Worm (Caenorhabditis elegans) whole organism, L1 larva: Measurements from ENCODE around the gene C01C4.2.

Source experiments
- Y116A8C.19 ChIP-seq: sonication (generic microtip); optimal IDR thresholded peaks from 2 replicates; lab custom pipeline; 2016; ENCODE audit warnings: missing compliant biosample characterization, missing genetic modification characterization, borderline replicate concordance
- ama-1 ChIP-seq: fragments of 150-350 bp; optimal IDR thresholded peaks from 2 replicates; lab custom pipeline; 2014
- blmp-1 ChIP-seq: fragments of 150-350 bp; optimal IDR thresholded peaks from 2 replicates; lab custom pipeline; 2014; ENCODE audit warnings: missing biosample characterization, missing genetic modification characterization
- ceh-88 ChIP-seq: fragments of 200-800 bp; sonication (Bioruptor generic); IDR thresholded peaks from 2 replicates; pipeline ENCODE4 v1.3.6; 2022; ENCODE audit warnings: missing genetic modification characterization, missing compliant biosample characterization
- dsc-1 ChIP-seq: sonication (generic microtip); optimal IDR thresholded peaks from 2 replicates; lab custom pipeline; 2016; ENCODE audit warnings: mild to moderate bottlenecking, missing genetic modification characterization, missing compliant biosample characterization
- efl-1 ChIP-seq, 4 experiments: fragments of 150-350 bp; optimal IDR thresholded peaks in 3 of 4; peaks in 1 of 4; 1 replicate in 1 of 4; 2 replicates in 3 of 4; lab custom pipeline; 2014; ENCODE audit warnings: missing biosample characterization in 2 of 4, missing genetic modification characterization in 2 of 4, missing genetic modification reagents in 2 of 4
- egl-13 ChIP-seq: sonication (generic microtip); optimal IDR thresholded peaks from 2 replicates; lab custom pipeline; 2016; ENCODE audit warnings: missing genotype, missing genetic modification reagents, missing genetic modification characterization, missing compliant biosample characterization
- elt-2 ChIP-seq: sonication (generic microtip); optimal IDR thresholded peaks from 2 replicates; lab custom pipeline; 2016; ENCODE audit warnings: missing genetic modification characterization, mild to moderate bottlenecking, inconsistent platforms, missing compliant biosample characterization, missing genetic modification reagents
- ets-5 ChIP-seq: fragments of 200-800 bp; sonication (Bioruptor generic); IDR thresholded peaks from 2 replicates; pipeline ENCODE4 v1.3.6; 2022; ENCODE audit warnings: missing genetic modification characterization, missing compliant biosample characterization
- fos-1 ChIP-seq: fragments of 150-350 bp; optimal IDR thresholded peaks from 2 replicates; lab custom pipeline; 2014; ENCODE audit warnings: missing biosample characterization, missing genetic modification characterization
- irx-1 ChIP-seq: sonication (generic microtip); optimal IDR thresholded peaks from 2 replicates; lab custom pipeline; 2016; ENCODE audit warnings: missing genetic modification characterization, missing compliant biosample characterization
- isw-1 ChIP-seq: fragments of 200-800 bp; sonication (Bioruptor generic); IDR thresholded peaks from 2 replicates; pipeline ENCODE4 v1.3.6; 2022; ENCODE audit warnings: missing genetic modification characterization, missing compliant biosample characterization
- jun-1 ChIP-seq: fragments of 150-350 bp; optimal IDR thresholded peaks from 2 replicates; lab custom pipeline; 2014; ENCODE audit warnings: missing biosample characterization, missing genetic modification reagents, missing genetic modification characterization
- lin-13 ChIP-seq: fragments of 150-350 bp; optimal IDR thresholded peaks from 2 replicates; lab custom pipeline; 2014; ENCODE audit warnings: missing biosample characterization, missing genetic modification reagents, missing genetic modification characterization
- lin-14 ChIP-seq: fragments of 200-800 bp; sonication (Bioruptor generic); optimal IDR thresholded peaks from 2 replicates; lab custom pipeline; 2018; ENCODE audit warnings: mild to moderate bottlenecking, missing genetic modification characterization, moderate library complexity, missing compliant biosample characterization
- lin-15B ChIP-seq: fragments of 150-350 bp; sonication (generic microtip); optimal IDR thresholded peaks from 3 replicates; lab custom pipeline; 2014; ENCODE audit warnings: missing biosample characterization, missing genetic modification characterization
- lin-35 ChIP-seq, 2 experiments: fragments of 150-350 bp; optimal IDR thresholded peaks; 2 replicates each; lab custom pipeline; 2014; ENCODE audit warnings: missing biosample characterization in 2 of 2, missing genetic modification characterization in 2 of 2, missing genetic modification reagents in 2 of 2
- lin-39 ChIP-seq: fragments of 150-350 bp; optimal IDR thresholded peaks from 2 replicates; lab custom pipeline; 2014; ENCODE audit warnings: missing biosample characterization, missing genetic modification reagents, missing genetic modification characterization
- mab-9 ChIP-seq: fragments of 200-800 bp; sonication (Bioruptor generic); IDR thresholded peaks from 2 replicates; pipeline ENCODE4 v1.3.6; 2022; ENCODE audit warnings: missing genetic modification reagents, missing genetic modification characterization, missing compliant biosample characterization
- nhr-12 ChIP-seq: sonication (generic microtip); optimal IDR thresholded peaks from 2 replicates; lab custom pipeline; 2017; ENCODE audit warnings: missing biosample characterization, missing genetic modification characterization
- nhr-19 ChIP-seq: fragments of 200-800 bp; sonication (Bioruptor generic); conservative IDR thresholded peaks from 2 replicates; pipeline ENCODE4 v1.3.6; 2022; ENCODE audit warnings: missing genetic modification characterization, missing compliant biosample characterization
- nhr-28 ChIP-seq: fragments of 150-350 bp; optimal IDR thresholded peaks from 2 replicates; lab custom pipeline; 2014; ENCODE audit warnings: missing biosample characterization, missing genetic modification characterization
- nhr-71 ChIP-seq: sonication (generic microtip); optimal IDR thresholded peaks from 2 replicates; lab custom pipeline; 2016; ENCODE audit warnings: mild to moderate bottlenecking, missing genetic modification characterization, moderate library complexity, missing compliant biosample characterization
- nhr-77 ChIP-seq: fragments of 150-350 bp; optimal IDR thresholded peaks from 2 replicates; lab custom pipeline; 2014; ENCODE audit warnings: missing biosample characterization, missing genetic modification characterization
- nhr-90 ChIP-seq: sonication (generic microtip); optimal IDR thresholded peaks from 2 replicates; lab custom pipeline; 2016; ENCODE audit warnings: mild to moderate bottlenecking, missing genetic modification characterization, missing compliant biosample characterization; ENCODE audit not compliant: poor library complexity
- pag-3 ChIP-seq: sonication (generic microtip); optimal IDR thresholded peaks from 2 replicates; lab custom pipeline; 2017; ENCODE audit warnings: missing genetic modification characterization, mild to moderate bottlenecking, missing compliant biosample characterization, antibody characterized with exemption, borderline replicate concordance; ENCODE audit not compliant: insufficient read depth
- pax-3 ChIP-seq: fragments of 200-800 bp; sonication (Bioruptor generic); optimal IDR thresholded peaks from 2 replicates; lab custom pipeline; 2018; ENCODE audit warnings: mild to moderate bottlenecking, missing genetic modification characterization, moderate library complexity, missing compliant biosample characterization
- pqm-1 ChIP-seq: sonication (generic microtip); optimal IDR thresholded peaks from 3 replicates; lab custom pipeline; 2017; ENCODE audit warnings: missing biosample characterization, missing genetic modification characterization
- rnt-1 ChIP-seq: sonication (generic microtip); optimal IDR thresholded peaks from 2 replicates; lab custom pipeline; 2016; ENCODE audit warnings: mild to moderate bottlenecking, missing genetic modification characterization, moderate library complexity, missing compliant biosample characterization
- snpc-4 ChIP-seq: fragments of 150-350 bp; optimal IDR thresholded peaks from 2 replicates; lab custom pipeline; 2014; ENCODE audit warnings: missing biosample characterization, missing genetic modification characterization
- sptf-1 ChIP-seq: fragments of 150-350 bp; optimal IDR thresholded peaks from 2 replicates; lab custom pipeline; 2014; ENCODE audit warnings: missing biosample characterization, missing genetic modification characterization
- sup-37 ChIP-seq: fragments of 200-800 bp; sonication (Bioruptor generic); optimal IDR thresholded peaks from 2 replicates; lab custom pipeline; 2018; ENCODE audit warnings: mild to moderate bottlenecking, missing genetic modification characterization, missing compliant biosample characterization
- tlp-1 ChIP-seq: fragments of 150-350 bp; optimal IDR thresholded peaks from 2 replicates; lab custom pipeline; 2014; ENCODE audit warnings: missing biosample characterization, missing genetic modification characterization
- unc-130 ChIP-seq: fragments of 150-350 bp; optimal IDR thresholded peaks from 2 replicates; lab custom pipeline; 2017; ENCODE audit warnings: missing biosample characterization, missing genetic modification characterization, inconsistent platforms
- unc-30 ChIP-seq: sonication (generic microtip); optimal IDR thresholded peaks from 2 replicates; lab custom pipeline; 2017; ENCODE audit warnings: missing biosample characterization, missing genetic modification characterization
- unc-98 ChIP-seq: fragments of 200-800 bp; sonication (Bioruptor generic); IDR thresholded peaks from 2 replicates; pipeline ENCODE4 v1.3.6; 2022; ENCODE audit warnings: missing genetic modification characterization, missing compliant biosample characterization
- xbp-1 ChIP-seq: sonication (generic microtip); optimal IDR thresholded peaks from 2 replicates; lab custom pipeline; 2016; ENCODE audit warnings: missing genetic modification characterization, missing compliant biosample characterization
- zag-1 ChIP-seq: fragments of 150-350 bp; optimal IDR thresholded peaks from 2 replicates; lab custom pipeline; 2014; ENCODE audit warnings: missing biosample characterization, missing genetic modification characterization
- zip-4 ChIP-seq: fragments of 200-800 bp; sonication (Bioruptor generic); optimal IDR thresholded peaks from 2 replicates; lab custom pipeline; 2018; ENCODE audit warnings: mild to moderate bottlenecking, missing genetic modification characterization, moderate library complexity, missing compliant biosample characterization
- ztf-11 ChIP-seq, 2 experiments: sonication (generic microtip); optimal IDR thresholded peaks; 2 replicates each; lab custom pipeline; 2016 to 2017; ENCODE audit warnings: missing genetic modification characterization in 2 of 2, missing biosample characterization in 1 of 2, missing compliant biosample characterization in 1 of 2

Gene C01C4.2

DNA sequence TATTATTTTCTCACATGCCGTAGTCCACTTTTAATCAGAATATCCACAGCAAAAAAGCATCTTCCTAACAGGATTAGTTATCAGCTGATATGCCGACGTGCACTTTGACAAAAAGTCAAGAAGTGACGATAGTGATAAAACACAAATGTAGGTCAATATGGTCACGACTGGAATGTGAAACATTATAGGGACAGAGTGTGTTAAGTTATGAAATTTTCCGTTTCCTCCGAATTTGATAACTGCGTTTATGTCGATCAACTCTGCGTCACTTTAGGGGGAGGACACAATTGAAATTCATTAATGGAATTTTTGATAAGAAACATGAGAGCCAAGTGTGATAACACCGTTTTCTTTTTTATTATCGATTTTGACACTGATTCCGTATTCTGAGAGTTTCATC is 14.1 kb downstream of the C01C4.2 start, which contains the start of gene aex-4 (continued):
- TF ChIP-seq zip-4 (GFP tag; lab: Kevin White, UChicago): no peak
- TF ChIP-seq pqm-1 (tag; lab: Kevin White, UChicago): peak; percentile 69
- peak; percentile 51 for TF ChIP-seq pax-3
- TF ChIP-seq dsc-1: peak; percentile 54
- peak; percentile 94 for TF ChIP-seq elt-2
- TF ChIP-seq jun-1: no peak
- TF ChIP-seq tlp-1 (tag; lab: Kevin White, UChicago): no peak
- no peak for TF ChIP-seq unc-98 (GFP tag; lab: Robert Waterston, UW)

DNA sequence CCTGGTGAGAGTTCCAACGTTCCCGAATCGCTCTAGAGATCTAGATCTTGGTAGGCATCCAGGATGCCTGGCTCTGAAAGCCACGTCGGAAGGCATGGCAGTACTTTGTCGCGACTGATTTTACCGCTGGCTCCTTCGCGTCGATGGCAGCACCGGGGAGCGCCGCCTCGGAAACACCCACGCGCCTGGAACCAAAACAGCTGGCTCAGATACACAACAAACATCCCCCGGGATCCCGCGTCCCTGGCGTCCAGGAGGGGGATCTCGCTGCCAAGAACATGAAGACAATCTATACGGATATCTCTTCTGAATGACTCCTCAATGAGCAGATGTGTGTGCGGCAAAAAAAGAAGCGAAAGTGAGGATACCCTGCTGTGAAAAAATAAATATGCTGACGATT is 18.4 kb downstream of the C01C4.2 start:
- TF ChIP-seq dsc-1 (peak; percentile 16), lin-13 (GFP tag; lab: Kevin White, UChicago) (no peak), nhr-71 (peak; percentile 30), unc-130 (tag; lab: Kevin White, UChicago) (no peak), blmp-1 (tag; lab: Kevin White, UChicago) (no peak), ztf-11 (tag; optimal IDR thresholded peaks at IDR 0.05; lab: Kevin White, UChicago) (no peak), lin-14 (GFP tag; lab: Kevin White, UChicago) (peak; percentile 66), ets-5 (GFP tag; lab: Robert Waterston, UW) (no peak), pag-3 (tag; lab: Kevin White, UChicago) (peak; percentile 25), nhr-19 (GFP tag; lab: Robert Waterston, UW) (peak; percentile 7; the same call in 1 of the 2 replicates), ama-1 (lab: Kevin White, UChicago) (no peak), rnt-1 (tag; lab: Kevin White, UChicago) (peak; percentile 64), efl-1 (optimal IDR thresholded peaks at IDR 0.05; lab: Kevin White, UChicago) (no peak), efl-1 (GFP tag; optimal IDR thresholded peaks at IDR 0.05 in 1 of 2; lab: Kevin White, UChicago) (peak in 1 of 2 experiments; percentile 4)

DNA sequence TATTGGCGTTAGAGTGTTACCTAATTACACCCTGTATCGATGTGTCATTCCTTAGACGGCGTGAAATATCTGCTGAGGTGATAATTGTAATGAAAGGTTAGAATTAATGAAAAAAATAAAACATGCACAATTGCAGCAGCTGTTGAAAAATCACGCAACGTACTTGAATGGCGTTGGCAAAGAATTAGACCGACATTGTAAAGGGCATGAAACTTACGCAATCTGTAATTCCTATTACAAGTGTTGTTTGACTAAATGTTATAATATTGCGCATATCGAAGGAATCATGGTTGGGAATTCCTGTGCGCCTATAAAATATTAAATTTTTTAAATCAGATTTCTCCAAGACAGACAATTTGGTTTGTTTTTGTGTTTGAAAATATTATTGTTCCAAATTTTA is 18.8 kb downstream of the C01C4.2 start, which contains the start of gene tag-18:
TSS of gene tag-18 (minus strand) at position 305 of the 400 bp plus-strand sequence.
- no peak for TF ChIP-seq ztf-11 (tag; optimal IDR thresholded peaks at IDR 0.05; lab: Kevin White, UChicago)
- TF ChIP-seq ets-5 (GFP tag; lab: Robert Waterston, UW): no peak
- TF ChIP-seq egl-13 (tag; lab: Kevin White, UChicago): no peak
- no peak for TF ChIP-seq fos-1 (tag; lab: Kevin White, UChicago)
- no peak for TF ChIP-seq nhr-77 (tag; lab: Kevin White, UChicago)
- no peak for TF ChIP-seq snpc-4 (tag; lab: Kevin White, UChicago)
- TF ChIP-seq pag-3 (tag; lab: Kevin White, UChicago): no peak
- no peak for TF ChIP-seq lin-35 (GFP tag; optimal IDR thresholded peaks at IDR 0.05; lab: Kevin White, UChicago)
- TF ChIP-seq xbp-1 (tag; lab: Kevin White, UChicago): no peak
- TF ChIP-seq lin-15B (tag; lab: Kevin White, UChicago): no peak
- no peak for TF ChIP-seq nhr-19 (GFP tag; lab: Robert Waterston, UW)
- TF ChIP-seq unc-30: no peak
- TF ChIP-seq sptf-1: no peak
- no peak for TF ChIP-seq lin-14 (GFP tag; lab: Kevin White, UChicago)
- no peak for TF ChIP-seq Y116A8C.19
- no peak for TF ChIP-seq lin-39 (tag; lab: Kevin White, UChicago)
- no peak for TF ChIP-seq irx-1 (tag; lab: Kevin White, UChicago)
- TF ChIP-seq, all 84 proteins: peak for 0

DNA sequence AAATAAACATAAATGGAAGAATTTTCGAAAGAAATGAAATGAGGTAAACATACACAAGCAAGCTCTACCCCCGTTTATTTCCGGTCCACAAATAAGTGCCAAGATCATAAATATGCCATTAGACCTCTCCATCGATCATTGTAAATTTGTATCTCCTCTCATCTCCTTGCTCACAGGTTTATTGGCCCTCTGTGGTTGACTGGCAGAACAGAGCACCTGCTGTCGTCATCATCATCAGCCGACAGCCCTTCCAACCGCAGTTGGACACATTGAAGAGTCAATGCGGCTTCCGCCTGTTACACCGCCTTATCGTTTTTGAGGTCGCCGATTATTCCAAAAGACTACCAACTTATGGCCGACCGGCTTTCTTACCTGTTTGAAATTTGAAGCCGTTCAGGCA is 23.7 kb downstream of the C01C4.2 start:
- no peak for TF ChIP-seq ceh-88 (GFP tag; lab: Robert Waterston, UW)

DNA sequence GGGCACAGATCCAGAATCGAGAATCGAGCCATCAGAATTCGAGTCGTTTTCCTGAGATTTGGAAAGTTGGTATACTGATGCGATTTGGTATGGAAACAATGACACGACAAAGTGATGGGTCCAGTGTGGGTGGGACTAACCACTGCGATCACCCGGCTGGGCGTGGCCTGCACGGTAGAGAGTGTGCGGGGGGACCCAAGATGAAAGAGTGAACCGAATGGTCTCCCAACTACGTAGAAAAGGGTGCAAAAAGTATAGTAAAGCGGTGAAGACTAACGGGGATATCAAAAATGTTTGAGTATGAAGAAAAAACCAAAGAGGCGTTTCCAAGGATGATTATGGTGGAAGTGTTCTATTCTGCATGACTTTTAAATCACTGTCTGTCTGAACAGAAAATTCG is 27.3 kb downstream of the C01C4.2 start, which contains the start of gene fkh-2:
TSS of gene fkh-2 (minus strand) at position 101 of the 400 bp plus-strand sequence.
- TF ChIP-seq isw-1 (GFP tag; lab: Robert Waterston, UW): no peak
- TF ChIP-seq nhr-28 (tag; lab: Kevin White, UChicago): no peak
- no peak for TF ChIP-seq nhr-90 (tag; lab: Kevin White, UChicago)
- no peak for TF ChIP-seq nhr-12 (tag; lab: Kevin White, UChicago)
- TF ChIP-seq zag-1 (tag; lab: Kevin White, UChicago): no peak
- TF ChIP-seq sup-37 (GFP tag; lab: Kevin White, UChicago): no peak
- TF ChIP-seq unc-98 (GFP tag; lab: Robert Waterston, UW): no peak
- TF ChIP-seq mab-9 (GFP tag; lab: Robert Waterston, UW): no peak
